Fruit fly (Drosophila melanogaster) whole organism, prepupa: ENCODE measurements around the gene CG11905.

Source experiments
- Blimp-1 ChIP-seq: fragments of 200-800 bp; sonication (Bioruptor generic); optimal IDR thresholded peaks from 3 replicates; lab custom pipeline; 2017; ENCODE audit warnings: missing biosample characterization, missing genetic modification characterization, mild to moderate bottlenecking, moderate library complexity, missing genetic modification reagents
- CG10631 ChIP-seq: fragments of 200-800 bp; sonication (Bioruptor generic); optimal IDR thresholded peaks from 2 replicates; lab custom pipeline; 2016; ENCODE audit warnings: missing biosample characterization, missing genetic modification characterization
- CG11762 ChIP-seq: fragments of 200-800 bp; sonication (Bioruptor generic); optimal IDR thresholded peaks from 3 replicates; lab custom pipeline; 2016; ENCODE audit warnings: missing biosample characterization, missing genetic modification characterization; ENCODE audit not compliant: insufficient read depth
- CG11902 ChIP-seq: fragments of 200-800 bp; sonication (Bioruptor generic); optimal IDR thresholded peaks from 3 replicates; lab custom pipeline; 2016; ENCODE audit warnings: missing biosample characterization, missing genetic modification characterization
- CG15336 ChIP-seq: fragments of 200-800 bp; sonication (Bioruptor generic); IDR thresholded peaks from 2 replicates; pipeline ENCODE4 v1.3.6; 2022; ENCODE audit warnings: missing biosample characterization, missing genetic modification characterization
- CG16779 ChIP-seq: fragments of 200-800 bp; sonication (Bioruptor generic); optimal IDR thresholded peaks from 3 replicates; lab custom pipeline; 2017; ENCODE audit warnings: missing biosample characterization, mild to moderate bottlenecking, missing genetic modification characterization
- CG3032 ChIP-seq: fragments of 200-800 bp; optimal IDR thresholded peaks from 2 replicates; lab custom pipeline; 2019; ENCODE audit warnings: missing biosample characterization, mild to moderate bottlenecking, missing genetic modification characterization, moderate library complexity
- CG31627 ChIP-seq: fragments of 200-800 bp; sonication (Bioruptor generic); optimal IDR thresholded peaks from 3 replicates; lab custom pipeline; 2016; ENCODE audit warnings: missing biosample characterization, missing genetic modification characterization
- CG32006 ChIP-seq: fragments of 200-800 bp; sonication (Bioruptor generic); optimal IDR thresholded peaks from 3 replicates; lab custom pipeline; 2017; ENCODE audit warnings: missing biosample characterization, mild to moderate bottlenecking, missing genetic modification characterization
- CG3919 ChIP-seq: fragments of 200-800 bp; sonication (Bioruptor generic); optimal IDR thresholded peaks from 3 replicates; lab custom pipeline; 2016; ENCODE audit warnings: missing biosample characterization, missing genetic modification characterization
- CG4318 ChIP-seq: fragments of 200-800 bp; sonication (Bioruptor generic); optimal IDR thresholded peaks from 3 replicates; lab custom pipeline; 2017; ENCODE audit warnings: missing biosample characterization, mild to moderate bottlenecking, missing genetic modification characterization
- CG6163 ChIP-seq: fragments of 200-800 bp; sonication (Bioruptor generic); IDR thresholded peaks from 3 replicates; pipeline ENCODE4 v1.3.6; 2022; ENCODE audit warnings: missing biosample characterization, missing genetic modification characterization
- CG6276 ChIP-seq: fragments of 200-800 bp; sonication (Bioruptor generic); optimal IDR thresholded peaks from 2 replicates; lab custom pipeline; 2017; ENCODE audit warnings: missing biosample characterization, mild to moderate bottlenecking, missing genetic modification characterization
- CG6792 ChIP-seq: fragments of 200-800 bp; sonication (Bioruptor generic); optimal IDR thresholded peaks from 3 replicates; lab custom pipeline; 2016; ENCODE audit warnings: missing biosample characterization, missing genetic modification characterization
- CG6808 ChIP-seq: fragments of 200-800 bp; sonication (Bioruptor generic); optimal IDR thresholded peaks from 3 replicates; lab custom pipeline; 2017; ENCODE audit warnings: missing biosample characterization, missing genetic modification characterization, mild to moderate bottlenecking, moderate library complexity, missing genetic modification reagents
- CG6854 ChIP-seq: fragments of 200-800 bp; sonication (Bioruptor generic); optimal IDR thresholded peaks from 2 replicates; lab custom pipeline; 2017; ENCODE audit warnings: missing biosample characterization, mild to moderate bottlenecking, missing genetic modification characterization
- CG8632 ChIP-seq: fragments of 200-800 bp; sonication (Bioruptor generic); optimal IDR thresholded peaks from 3 replicates; lab custom pipeline; 2016; ENCODE audit warnings: missing biosample characterization, missing genetic modification characterization
- CG9139 ChIP-seq: fragments of 200-800 bp; sonication (Bioruptor generic); optimal IDR thresholded peaks from 3 replicates; lab custom pipeline; 2017; ENCODE audit warnings: missing biosample characterization, mild to moderate bottlenecking, missing genetic modification characterization
- Eip75B ChIP-seq: fragments of 200-800 bp; sonication (Bioruptor generic); optimal IDR thresholded peaks from 3 replicates; lab custom pipeline; 2016; ENCODE audit warnings: missing biosample characterization, missing genetic modification characterization
- Eip78C ChIP-seq: fragments of 200-800 bp; sonication (Bioruptor generic); peaks from one replicate; lab custom pipeline; 2016; ENCODE audit warnings: missing biosample characterization, missing genetic modification characterization
- Eip93F ChIP-seq: fragments of 200-800 bp; sonication (Bioruptor generic); optimal IDR thresholded peaks from 2 replicates; lab custom pipeline; 2016; ENCODE audit warnings: missing biosample characterization, mild to moderate bottlenecking, missing genetic modification characterization
- Ets21C ChIP-seq: fragments of 200-800 bp; sonication (Bioruptor generic); optimal IDR thresholded peaks from 3 replicates; lab custom pipeline; 2016; ENCODE audit warnings: missing biosample characterization, missing genetic modification characterization
- Ets96B ChIP-seq: fragments of 200-800 bp; optimal IDR thresholded peaks from 2 replicates; lab custom pipeline; 2019; ENCODE audit warnings: missing biosample characterization, mild to moderate bottlenecking, missing genetic modification characterization, moderate library complexity
- Hr38 ChIP-seq: sonication (Bioruptor generic); optimal IDR thresholded peaks from 2 replicates; lab custom pipeline; 2016; ENCODE audit warnings: missing biosample characterization, missing genetic modification characterization
- Hr39 ChIP-seq: fragments of 200-800 bp; sonication (Bioruptor generic); optimal IDR thresholded peaks from 2 replicates; lab custom pipeline; 2016; ENCODE audit warnings: missing biosample characterization, missing genetic modification characterization
- Hr4 ChIP-seq: fragments of 200-800 bp; sonication (Bioruptor generic); optimal IDR thresholded peaks from 3 replicates; lab custom pipeline; 2016; ENCODE audit warnings: missing biosample characterization, missing genetic modification characterization
- OdsH ChIP-seq: fragments of 200-800 bp; sonication (Bioruptor generic); optimal IDR thresholded peaks from 3 replicates; lab custom pipeline; 2016; ENCODE audit warnings: missing biosample characterization, missing genetic modification characterization
- Smox ChIP-seq: fragments of 200-800 bp; sonication (Bioruptor generic); optimal IDR thresholded peaks from 3 replicates; lab custom pipeline; 2016; ENCODE audit warnings: missing biosample characterization, missing genetic modification characterization
- Sox102F ChIP-seq: fragments of 200-800 bp; sonication (Bioruptor generic); optimal IDR thresholded peaks from 2 replicates; lab custom pipeline; 2016; ENCODE audit warnings: missing biosample characterization, mild to moderate bottlenecking, missing genetic modification characterization
- Sox14 ChIP-seq: fragments of 200-800 bp; sonication (Bioruptor generic); optimal IDR thresholded peaks from 3 replicates; lab custom pipeline; 2016; ENCODE audit warnings: missing biosample characterization, missing genetic modification characterization
- achi ChIP-seq: fragments of 200-800 bp; sonication (Bioruptor generic); optimal IDR thresholded peaks from 3 replicates; lab custom pipeline; 2016; ENCODE audit warnings: missing biosample characterization, missing genetic modification characterization
- acj6 ChIP-seq: fragments of 200-800 bp; sonication (Bioruptor generic); optimal IDR thresholded peaks from 3 replicates; lab custom pipeline; 2016; ENCODE audit warnings: missing biosample characterization, missing genetic modification characterization
- cyc ChIP-seq: fragments of 200-800 bp; sonication (Bioruptor generic); optimal IDR thresholded peaks from 3 replicates; lab custom pipeline; 2016; ENCODE audit warnings: missing biosample characterization, missing genetic modification characterization
- dac ChIP-seq: fragments of 200-800 bp; sonication (Bioruptor generic); optimal IDR thresholded peaks from 2 replicates; lab custom pipeline; 2017; ENCODE audit warnings: missing biosample characterization, mild to moderate bottlenecking, missing genetic modification characterization
- eg ChIP-seq: fragments of 200-800 bp; sonication (Bioruptor generic); IDR thresholded peaks from 3 replicates; pipeline ENCODE4 v1.3.6; 2022; ENCODE audit warnings: missing biosample characterization, missing genetic modification characterization
- fkh ChIP-seq: fragments of 200-800 bp; sonication (Bioruptor generic); optimal IDR thresholded peaks from 3 replicates; lab custom pipeline; 2017; ENCODE audit warnings: missing biosample characterization, mild to moderate bottlenecking, missing genetic modification characterization, moderate library complexity
- lz ChIP-seq: fragments of 200-800 bp; sonication (Bioruptor generic); optimal IDR thresholded peaks from 3 replicates; lab custom pipeline; 2016; ENCODE audit warnings: missing biosample characterization, missing genetic modification characterization
- salr ChIP-seq, 2 experiments: fragments of 200-800 bp; sonication (Bioruptor generic); optimal IDR thresholded peaks; 3 replicates each; lab custom pipeline; 2016 to 2018; ENCODE audit warnings: missing biosample characterization in 2 of 2, missing genetic modification characterization in 2 of 2, mild to moderate bottlenecking in 1 of 2
- spab ChIP-seq: fragments of 200-800 bp; sonication (Bioruptor generic); optimal IDR thresholded peaks from 2 replicates; lab custom pipeline; 2017; ENCODE audit warnings: missing biosample characterization, mild to moderate bottlenecking, missing genetic modification characterization, missing genetic modification reagents
- ss ChIP-seq, 2 experiments: fragments of 200-800 bp; sonication (Bioruptor generic); optimal IDR thresholded peaks; 2 replicates in 1 of 2; 3 replicates in 1 of 2; lab custom pipeline; 2017 to 2018; ENCODE audit warnings: mild to moderate bottlenecking in 2 of 2, missing biosample characterization in 2 of 2, missing genetic modification characterization in 2 of 2, moderate library complexity in 1 of 2
- svp ChIP-seq: fragments of 200-800 bp; sonication (Bioruptor generic); peaks from one replicate; lab custom pipeline; 2016; ENCODE audit warnings: missing biosample characterization, missing genetic modification characterization
- topi ChIP-seq: fragments of 200-800 bp; sonication (Bioruptor generic); optimal IDR thresholded peaks from 3 replicates; lab custom pipeline; 2016; ENCODE audit warnings: missing biosample characterization, missing genetic modification characterization
- vri ChIP-seq: fragments of 200-800 bp; sonication (Bioruptor generic); optimal IDR thresholded peaks from 3 replicates; lab custom pipeline; 2016; ENCODE audit warnings: missing biosample characterization, mild to moderate bottlenecking, missing genetic modification characterization

Gene CG11905

dm6 chr3L:16935284-16935683 is at the start of gene CG11905 (continued):
- TF ChIP-seq CG6854 (GFP tag; lab: Kevin White, UChicago) (peak; percentile 12), Ets96B (tag; lab: Kevin White, UChicago) (no peak), CG9139 (GFP tag; lab: Kevin White, UChicago) (no peak)
- TF ChIP-seq, all 60 proteins: peak for 9

- no peak for TF ChIP-seq CG6163 (GFP tag; lab: Robert Waterston, UW)
- TF ChIP-seq Smox: no peak
- peak; percentile 0 for TF ChIP-seq CG6792 (GFP tag; lab: Kevin White, UChicago)
- peak; percentile 2 for TF ChIP-seq Eip93F (GFP tag; lab: Kevin White, UChicago)
- TF ChIP-seq, all 60 proteins: peak for 2
Measured at dm6 chr3L:16984813-16985387, 49.6 kb upstream of the CG11905 start.

- peak; percentile 91 for TF ChIP-seq vri (GFP tag; lab: Kevin White, UChicago)
- TF ChIP-seq dac (GFP tag; lab: Kevin White, UChicago): no peak
- TF ChIP-seq Eip75B (GFP tag; lab: Kevin White, UChicago): no peak
- no peak for TF ChIP-seq ss (GFP tag; optimal IDR thresholded peaks at IDR 0.05; lab: Kevin White, UChicago)
- no peak for TF ChIP-seq CG32006
- no peak for TF ChIP-seq CG4318 (GFP tag; lab: Kevin White, UChicago)
- TF ChIP-seq CG3032 (tag; lab: Kevin White, UChicago): no peak
- no peak for TF ChIP-seq CG6276 (GFP tag; lab: Kevin White, UChicago)
- TF ChIP-seq Smox: no peak
- TF ChIP-seq Eip93F (GFP tag; lab: Kevin White, UChicago): peak; percentile 37
- no peak for TF ChIP-seq CG11762
- TF ChIP-seq svp: peak; percentile 84
- no peak for TF ChIP-seq achi
- no peak for TF ChIP-seq Sox102F (GFP tag; lab: Kevin White, UChicago)
- no peak for TF ChIP-seq salr (GFP tag; optimal IDR thresholded peaks at IDR 0.05; lab: Kevin White, UChicago)
- no peak for TF ChIP-seq CG6792 (GFP tag; lab: Kevin White, UChicago)
- TF ChIP-seq Hr39 (GFP tag; lab: Kevin White, UChicago): no peak
- TF ChIP-seq eg (GFP tag; lab: Robert Waterston, UW): no peak
- TF ChIP-seq Blimp-1 (GFP tag; lab: Kevin White, UChicago): no peak
- TF ChIP-seq Hr4 (GFP tag; lab: Kevin White, UChicago): no peak
- no peak for TF ChIP-seq CG6808
- peak; percentile 43 for TF ChIP-seq Eip78C (GFP tag; lab: Kevin White, UChicago)
- TF ChIP-seq CG11902 (GFP tag; lab: Kevin White, UChicago): no peak
- TF ChIP-seq CG31627 (GFP tag; lab: Kevin White, UChicago): no peak
Measured at dm6 chr3L:16984042-16984441, 48.7 kb upstream of the CG11905 start.

dm6 chr3L:16981114-16981648 is 45.8 kb upstream of the CG11905 start:
- TF ChIP-seq Hr39 (GFP tag; lab: Kevin White, UChicago): no peak
- no peak for TF ChIP-seq eg (GFP tag; lab: Robert Waterston, UW)
- 0 out of 3 replicates have a peak, but pooled peaks have one; percentile 14 for TF ChIP-seq CG6163 (GFP tag; lab: Robert Waterston, UW)
- peak; percentile 43 for TF ChIP-seq Eip78C (GFP tag; lab: Kevin White, UChicago)
- no peak for TF ChIP-seq Ets21C (GFP tag; lab: Kevin White, UChicago)
- no peak for TF ChIP-seq Hr4 (GFP tag; lab: Kevin White, UChicago)
- no peak for TF ChIP-seq spab (GFP tag; lab: Kevin White, UChicago)
- peak; percentile 85 for TF ChIP-seq fkh (GFP tag; lab: Kevin White, UChicago)
- no peak for TF ChIP-seq topi (GFP tag; lab: Kevin White, UChicago)
- peak; percentile 37 for TF ChIP-seq Sox14 (GFP tag; lab: Kevin White, UChicago)
- TF ChIP-seq CG6276 (GFP tag; lab: Kevin White, UChicago): no peak
- TF ChIP-seq OdsH (GFP tag; lab: Kevin White, UChicago): no peak
- no peak for TF ChIP-seq CG11762
- TF ChIP-seq CG3032 (tag; lab: Kevin White, UChicago): no peak
- TF ChIP-seq cyc: no peak
- TF ChIP-seq Eip75B (GFP tag; lab: Kevin White, UChicago): no peak
- peak; percentile 74 for TF ChIP-seq svp
- no peak for TF ChIP-seq CG6792 (GFP tag; lab: Kevin White, UChicago)
- no peak for TF ChIP-seq CG8632 (GFP tag; lab: Kevin White, UChicago)
- no peak for TF ChIP-seq CG4318 (GFP tag; lab: Kevin White, UChicago)
- TF ChIP-seq Hr38 (GFP tag; lab: Kevin White, UChicago): no peak
- peak; percentile 90 for TF ChIP-seq vri (GFP tag; lab: Kevin White, UChicago)
- peak; percentile 70 for TF ChIP-seq Eip93F (GFP tag; lab: Kevin White, UChicago)
- TF ChIP-seq CG10631 (GFP tag; lab: Kevin White, UChicago): no peak
- no peak for TF ChIP-seq CG16779 (tag; lab: Kevin White, UChicago)
- no peak for TF ChIP-seq CG15336 (GFP tag; lab: Robert Waterston, UW)
- TF ChIP-seq CG9139 (GFP tag; lab: Kevin White, UChicago): no peak
- TF ChIP-seq acj6: no peak
- no peak for TF ChIP-seq lz (GFP tag; lab: Kevin White, UChicago)
- no peak for TF ChIP-seq CG3919 (GFP tag; lab: Kevin White, UChicago)
